Worm (Caenorhabditis elegans) whole organism, young adult: Measurements from ENCODE around the gene C55A6.1.

Experiments
- F39B2.1 ChIP-seq: fragments of 200-800 bp; sonication (Bioruptor generic); IDR thresholded peaks from 2 replicates; pipeline ENCODE4 v1.3.6; 2022; ENCODE audit warnings: missing genetic modification reagents, missing genetic modification characterization, missing compliant biosample characterization
- F57A8.1 ChIP-seq: fragments of 200-800 bp; sonication (Bioruptor generic); optimal IDR thresholded peaks from 2 replicates; lab custom pipeline; 2018; ENCODE audit warnings: mild to moderate bottlenecking, missing genetic modification characterization, moderate library complexity, missing compliant biosample characterization
- Y67H2A.10 ChIP-seq: fragments of 200-800 bp; sonication (Bioruptor generic); conservative IDR thresholded peaks from 2 replicates; pipeline ENCODE4 v1.3.6; 2022; ENCODE audit warnings: missing genetic modification reagents, missing genetic modification characterization, missing compliant biosample characterization
- ama-1 ChIP-seq, 3 experiments: fragments of 150-350 bp in 1 of 3; sonication (generic microtip) in 2 of 3; optimal IDR thresholded peaks; 2 replicates each; lab custom pipeline; 2014 to 2018; ENCODE audit warnings: missing biosample characterization in 2 of 3, missing genetic modification characterization in 2 of 3, missing genetic modification reagents in 2 of 3
- cebp-1 ChIP-seq, 2 experiments: fragments of 200-800 bp in 1 of 2; sonication (Bioruptor generic) in 1 of 2; sonication (generic microtip) in 1 of 2; IDR thresholded peaks in 1 of 2; optimal IDR thresholded peaks in 1 of 2; 2 replicates each; pipeline versions ENCODE4 v1.3.6 to Lab custom; 2017 to 2022; ENCODE audit warnings: missing compliant biosample characterization in 2 of 2, missing genetic modification characterization in 2 of 2, mild to moderate bottlenecking in 1 of 2, missing genetic modification reagents in 1 of 2, moderate library complexity in 1 of 2
- dpff-1 ChIP-seq: sonication (generic microtip); optimal IDR thresholded peaks from 2 replicates; lab custom pipeline; 2017; ENCODE audit warnings: mild to moderate bottlenecking, missing genetic modification characterization, missing compliant biosample characterization
- dpl-1 ChIP-seq: fragments of 150-350 bp; optimal IDR thresholded peaks from 2 replicates; lab custom pipeline; 2014; ENCODE audit warnings: missing biosample characterization, missing genetic modification reagents, missing genetic modification characterization
- efl-1 ChIP-seq: fragments of 150-350 bp; optimal IDR thresholded peaks from 2 replicates; lab custom pipeline; 2014; ENCODE audit warnings: missing biosample characterization, missing genetic modification reagents, missing genetic modification characterization
- lag-1 ChIP-seq: fragments of 200-800 bp; sonication (Bioruptor generic); IDR thresholded peaks from 2 replicates; pipeline ENCODE4 v1.3.6; 2022; ENCODE audit warnings: missing genetic modification reagents, missing genetic modification characterization, missing compliant biosample characterization
- lin-40 ChIP-seq: sonication (generic microtip); optimal IDR thresholded peaks from 2 replicates; lab custom pipeline; 2016; ENCODE audit warnings: missing genetic modification characterization, mild to moderate bottlenecking, missing compliant biosample characterization, missing genotype, missing genetic modification reagents
- lsy-27 ChIP-seq: sonication (generic microtip); optimal IDR thresholded peaks from 2 replicates; lab custom pipeline; 2017; ENCODE audit warnings: missing genetic modification characterization, mild to moderate bottlenecking, missing compliant biosample characterization, antibody characterized with exemption, missing genotype, borderline replicate concordance; ENCODE audit not compliant: insufficient read depth
- unc-62 ChIP-seq: fragments of 150-350 bp; optimal IDR thresholded peaks from 2 replicates; lab custom pipeline; 2014; ENCODE audit warnings: missing biosample characterization, missing genetic modification reagents, missing genetic modification characterization
- ztf-22 ChIP-seq: fragments of 200-800 bp; sonication (Bioruptor generic); optimal IDR thresholded peaks from 2 replicates; lab custom pipeline; 2018; ENCODE audit warnings: mild to moderate bottlenecking, missing genetic modification characterization, moderate library complexity, missing compliant biosample characterization

DNA sequence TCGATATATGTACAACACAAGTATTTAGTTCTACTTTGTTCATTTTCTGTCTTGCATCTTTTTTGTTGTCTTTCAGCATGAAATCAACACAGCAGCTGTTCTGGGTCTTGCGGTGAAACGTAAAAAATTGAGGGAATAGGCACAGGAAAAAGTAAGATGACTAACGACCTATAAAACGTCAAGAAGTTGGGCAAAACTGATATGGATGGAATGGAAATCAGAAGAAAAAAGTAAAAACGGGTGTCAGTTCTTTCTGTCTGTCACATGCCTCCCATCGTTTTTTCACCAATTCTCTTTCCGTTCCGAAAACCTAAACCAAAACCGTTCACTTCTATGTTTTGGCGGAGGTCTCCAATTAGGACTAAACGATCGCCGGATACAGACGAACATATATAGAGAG lies 3.8 kb downstream of the C55A6.1 start:
- TF ChIP-seq Y67H2A.10 (GFP tag; lab: Robert Waterston, UW) = no peak
- TF ChIP-seq ama-1 (optimal IDR thresholded peaks at IDR 0.05; lab: Kevin White, UChicago) = no peak
- TF ChIP-seq ama-1 (GFP tag; optimal IDR thresholded peaks at IDR 0.05; lab: Kevin White, UChicago) = no peak
- TF ChIP-seq lsy-27 (tag; lab: Kevin White, UChicago) = no peak
- no peak for TF ChIP-seq lag-1 (GFP tag; lab: Robert Waterston, UW)
- TF ChIP-seq lin-40 (tag; lab: Kevin White, UChicago) = no peak
- TF ChIP-seq F39B2.1 (GFP tag; lab: Robert Waterston, UW) = no peak
- TF ChIP-seq ztf-22 (GFP tag; lab: Kevin White, UChicago) = no peak
- TF ChIP-seq dpff-1 = no peak
- no peak for TF ChIP-seq efl-1 (GFP tag; lab: Kevin White, UChicago)
- TF ChIP-seq unc-62 (GFP tag; lab: Kevin White, UChicago) = no peak
- TF ChIP-seq dpl-1 (GFP tag; lab: Kevin White, UChicago) = no peak
- no peak for TF ChIP-seq cebp-1 (GFP tag; IDR thresholded peaks at IDR 0.05; lab: Robert Waterston, UW)
- no peak for TF ChIP-seq cebp-1 (tag; optimal IDR thresholded peaks at IDR 0.05; lab: Kevin White, UChicago)
- TF ChIP-seq F57A8.1 = no peak
